Worm (Caenorhabditis elegans) whole organism, L4 larva: ENCODE measurements around the gene cdr-3.

ENCODE experiments used
- F26F4.8 ChIP-seq: fragments of 200-800 bp; sonication (Bioruptor generic); conservative IDR thresholded peaks from 2 replicates; pipeline ENCODE4 v1.3.6; 2022; ENCODE audit warnings: missing genetic modification characterization, missing compliant biosample characterization
- F49E8.2 ChIP-seq: sonication (generic microtip); optimal IDR thresholded peaks from 2 replicates; lab custom pipeline; 2016; ENCODE audit warnings: missing compliant biosample characterization, mild to moderate bottlenecking, missing genetic modification characterization, borderline replicate concordance
- R02D3.7 ChIP-seq: fragments of 150-350 bp; sonication (generic microtip); optimal IDR thresholded peaks from 3 replicates; lab custom pipeline; 2014; ENCODE audit warnings: missing biosample characterization, missing genetic modification characterization
- T26A8.4 ChIP-seq: fragments of 200-800 bp; sonication (Bioruptor generic); IDR thresholded peaks from 2 replicates; pipeline ENCODE4 v1.3.6; 2022; ENCODE audit warnings: missing genetic modification characterization, missing compliant biosample characterization
- Y75B8A.6 ChIP-seq: fragments of 200-800 bp; sonication (Bioruptor generic); IDR thresholded peaks from 2 replicates; pipeline ENCODE4 v1.3.6; 2022; ENCODE audit warnings: missing genetic modification reagents, missing genetic modification characterization, missing compliant biosample characterization
- aha-1 ChIP-seq: fragments of 150-350 bp; peaks from one replicate; lab custom pipeline; 2014; ENCODE audit warnings: missing biosample characterization, missing genetic modification characterization
- aly-2 ChIP-seq: sonication (generic microtip); optimal IDR thresholded peaks from 2 replicates; lab custom pipeline; 2018; ENCODE audit warnings: missing biosample characterization, missing genetic modification characterization
- ama-1 ChIP-seq: fragments of 150-350 bp; optimal IDR thresholded peaks from 2 replicates; lab custom pipeline; 2014; ENCODE audit warnings: inconsistent platforms, mixed read lengths
- arid-1 ChIP-seq: fragments of 200-800 bp; sonication (Bioruptor generic); conservative IDR thresholded peaks from 2 replicates; pipeline ENCODE4 v1.3.6; 2022; ENCODE audit warnings: missing genetic modification reagents, missing genetic modification characterization, missing compliant biosample characterization
- attf-4 ChIP-seq: sonication (generic microtip); optimal IDR thresholded peaks from 3 replicates; lab custom pipeline; 2017; ENCODE audit warnings: missing biosample characterization, missing genetic modification characterization
- ceh-28 ChIP-seq: fragments of 150-350 bp; optimal IDR thresholded peaks from 2 replicates; lab custom pipeline; 2014; ENCODE audit warnings: missing biosample characterization, missing genetic modification reagents, missing genetic modification characterization
- ceh-32 ChIP-seq: sonication (generic microtip); optimal IDR thresholded peaks from 2 replicates; lab custom pipeline; 2016; ENCODE audit warnings: mild to moderate bottlenecking, missing genetic modification characterization, missing compliant biosample characterization; ENCODE audit not compliant: poor library complexity
- ces-1 ChIP-seq: fragments of 150-350 bp; sonication (generic microtip); optimal IDR thresholded peaks from 4 replicates; lab custom pipeline; 2014; ENCODE audit warnings: missing biosample characterization, missing genetic modification reagents, missing genetic modification characterization
- daf-16 ChIP-seq, 3 experiments: sonication (generic microtip); optimal IDR thresholded peaks; 2 replicates each; lab custom pipeline; 2016 to 2017; ENCODE audit warnings: missing genetic modification characterization in 3 of 3, missing genetic modification reagents in 3 of 3, mild to moderate bottlenecking in 2 of 3, missing compliant biosample characterization in 2 of 3, missing biosample characterization in 1 of 3, moderate library complexity in 1 of 3
- daf-19 ChIP-seq: fragments of 200-800 bp; sonication (Bioruptor generic); conservative IDR thresholded peaks from 2 replicates; pipeline ENCODE4 v1.3.6; 2022; ENCODE audit warnings: missing genetic modification characterization, missing compliant biosample characterization
- daf-8 ChIP-seq: fragments of 200-800 bp; sonication (Bioruptor generic); IDR thresholded peaks from 2 replicates; pipeline ENCODE4 v1.3.6; 2022; ENCODE audit warnings: missing genetic modification characterization, missing compliant biosample characterization
- dpl-1 ChIP-seq: fragments of 150-350 bp; optimal IDR thresholded peaks from 2 replicates; lab custom pipeline; 2014; ENCODE audit warnings: missing biosample characterization, missing genetic modification reagents, missing genetic modification characterization
- duxl-1 ChIP-seq: sonication (generic microtip); optimal IDR thresholded peaks from 2 replicates; lab custom pipeline; 2016; ENCODE audit warnings: mild to moderate bottlenecking, missing genetic modification characterization, moderate library complexity, missing compliant biosample characterization; ENCODE audit not compliant: poor library complexity
- egl-27 ChIP-seq: sonication (generic microtip); optimal IDR thresholded peaks from 3 replicates; lab custom pipeline; 2017; ENCODE audit warnings: missing biosample characterization, missing genetic modification reagents, missing genetic modification characterization
- egl-43 ChIP-seq: fragments of 200-800 bp; sonication (Bioruptor generic); IDR thresholded peaks from 2 replicates; pipeline ENCODE4 v1.3.6; 2022; ENCODE audit warnings: missing genetic modification reagents, missing genetic modification characterization, missing compliant biosample characterization
- jun-1 ChIP-seq: fragments of 150-350 bp; optimal IDR thresholded peaks from 2 replicates; lab custom pipeline; 2014; ENCODE audit warnings: missing biosample characterization, missing genetic modification reagents, missing genetic modification characterization
- lim-7 ChIP-seq: fragments of 200-800 bp; sonication (Bioruptor generic); IDR thresholded peaks from 2 replicates; pipeline ENCODE4 v1.3.6; 2022; ENCODE audit warnings: missing genetic modification characterization, missing compliant biosample characterization
- lin-1 ChIP-seq: fragments of 200-800 bp; sonication (Bioruptor generic); IDR thresholded peaks from 2 replicates; pipeline ENCODE4 v1.3.6; 2022; ENCODE audit warnings: missing genetic modification reagents, missing genetic modification characterization, missing compliant biosample characterization
- lin-15B ChIP-seq: fragments of 150-350 bp; sonication (generic microtip); optimal IDR thresholded peaks from 3 replicates; lab custom pipeline; 2014; ENCODE audit warnings: missing biosample characterization, missing genetic modification characterization
- lin-38 ChIP-seq: fragments of 200-800 bp; sonication (Bioruptor generic); IDR thresholded peaks from 2 replicates; pipeline ENCODE4 v1.3.6; 2022; ENCODE audit warnings: missing genetic modification reagents, missing genetic modification characterization, missing compliant biosample characterization
- lin-39 ChIP-seq: fragments of 150-350 bp; optimal IDR thresholded peaks from 2 replicates; lab custom pipeline; 2014; ENCODE audit warnings: missing biosample characterization, missing genetic modification reagents, missing genetic modification characterization
- madf-5 ChIP-seq, 2 experiments: fragments of 200-800 bp; sonication (Bioruptor generic); IDR thresholded peaks; 2 replicates each; pipeline ENCODE4 v1.3.6; 2022; ENCODE audit warnings: missing compliant biosample characterization in 2 of 2, missing genetic modification characterization in 2 of 2
- mdl-1 ChIP-seq, 2 experiments: fragments of 150-350 bp in 1 of 2; sonication (generic microtip) in 1 of 2; optimal IDR thresholded peaks; 2 replicates each; lab custom pipeline; 2014 to 2017; ENCODE audit warnings: missing biosample characterization in 2 of 2, missing genetic modification characterization in 2 of 2
- mdt-29 ChIP-seq: fragments of 200-800 bp; sonication (Bioruptor generic); IDR thresholded peaks from 2 replicates; pipeline ENCODE4 v1.3.6; 2022; ENCODE audit warnings: missing genetic modification reagents, missing genetic modification characterization, missing compliant biosample characterization
- mep-1 ChIP-seq: fragments of 150-350 bp; sonication (generic microtip); optimal IDR thresholded peaks from 3 replicates; lab custom pipeline; 2014; ENCODE audit warnings: missing biosample characterization, missing genetic modification characterization
- mes-2 ChIP-seq: sonication (generic microtip); optimal IDR thresholded peaks from 2 replicates; lab custom pipeline; 2016; ENCODE audit warnings: missing genotype, mild to moderate bottlenecking, missing genetic modification characterization, missing compliant biosample characterization; ENCODE audit not compliant: poor library complexity, severe bottlenecking
- nhr-102 ChIP-seq: sonication (generic microtip); optimal IDR thresholded peaks from 2 replicates; lab custom pipeline; 2016; ENCODE audit warnings: mild to moderate bottlenecking, missing genetic modification characterization, moderate library complexity, missing compliant biosample characterization
- nhr-11 ChIP-seq: fragments of 150-350 bp; optimal IDR thresholded peaks from 2 replicates; lab custom pipeline; 2014; ENCODE audit warnings: missing biosample characterization, missing genetic modification characterization
- nhr-237 ChIP-seq: sonication (generic microtip); optimal IDR thresholded peaks from 2 replicates; lab custom pipeline; 2017; ENCODE audit warnings: missing biosample characterization, missing genetic modification characterization
- nhr-42 ChIP-seq: fragments of 200-800 bp; sonication (Bioruptor generic); IDR thresholded peaks from 2 replicates; pipeline ENCODE4 v1.3.6; 2022; ENCODE audit warnings: missing genetic modification characterization, missing compliant biosample characterization
- nhr-6 ChIP-seq: fragments of 150-350 bp; optimal IDR thresholded peaks from 2 replicates; lab custom pipeline; 2014; ENCODE audit warnings: missing biosample characterization, missing genetic modification characterization
- nhr-76 ChIP-seq: fragments of 150-350 bp; optimal IDR thresholded peaks from 2 replicates; lab custom pipeline; 2014; ENCODE audit warnings: missing biosample characterization, missing genetic modification characterization
- pha-4 ChIP-seq, 2 experiments: fragments of 150-350 bp in 1 of 2; fragments of 200-800 bp in 1 of 2; sonication (Bioruptor generic) in 1 of 2; IDR thresholded peaks in 1 of 2; optimal IDR thresholded peaks in 1 of 2; 2 replicates each; pipeline versions ENCODE4 v1.3.6 to Lab custom; 2014 to 2022; ENCODE audit warnings: missing genetic modification characterization in 2 of 2, missing genetic modification reagents in 2 of 2, missing biosample characterization in 1 of 2, missing compliant biosample characterization in 1 of 2
- php-3 ChIP-seq: fragments of 200-800 bp; sonication (Bioruptor generic); IDR thresholded peaks from 2 replicates; pipeline ENCODE4 v1.3.6; 2022; ENCODE audit warnings: missing genetic modification reagents, missing genetic modification characterization, missing compliant biosample characterization
- pqm-1 ChIP-seq: sonication (generic microtip); optimal IDR thresholded peaks from 2 replicates; lab custom pipeline; 2017; ENCODE audit warnings: missing biosample characterization, missing genetic modification characterization
- set-16 ChIP-seq: fragments of 200-800 bp; sonication (Bioruptor generic); IDR thresholded peaks from 2 replicates; pipeline ENCODE4 v1.3.6; 2022; ENCODE audit warnings: missing genetic modification reagents, missing genetic modification characterization, missing compliant biosample characterization
- skn-1 ChIP-seq: fragments of 150-350 bp; optimal IDR thresholded peaks from 2 replicates; lab custom pipeline; 2014; ENCODE audit warnings: missing biosample characterization, missing genetic modification characterization
- snpc-1.2 ChIP-seq: fragments of 200-800 bp; sonication (Bioruptor generic); IDR thresholded peaks from 2 replicates; pipeline ENCODE4 v1.3.6; 2022; ENCODE audit warnings: missing genetic modification reagents, missing genetic modification characterization, missing compliant biosample characterization
- spr-1 ChIP-seq: sonication (generic microtip); optimal IDR thresholded peaks from 2 replicates; lab custom pipeline; 2016; ENCODE audit warnings: mild to moderate bottlenecking, missing genetic modification characterization, missing compliant biosample characterization
- spr-3 ChIP-seq: fragments of 200-800 bp; sonication (Bioruptor generic); optimal IDR thresholded peaks from 2 replicates; lab custom pipeline; 2018; ENCODE audit warnings: mild to moderate bottlenecking, missing genetic modification characterization, missing compliant biosample characterization
- zfp-3 ChIP-seq: fragments of 200-800 bp; sonication (Bioruptor generic); conservative IDR thresholded peaks from 2 replicates; pipeline ENCODE4 v1.3.6; 2022; ENCODE audit warnings: missing genetic modification reagents, missing genetic modification characterization, missing compliant biosample characterization
- zip-11 ChIP-seq: fragments of 200-800 bp; sonication (Bioruptor generic); IDR thresholded peaks from 2 replicates; pipeline ENCODE4 v1.3.6; 2022; ENCODE audit warnings: missing genetic modification characterization, missing compliant biosample characterization

Gene cdr-3

DNA sequence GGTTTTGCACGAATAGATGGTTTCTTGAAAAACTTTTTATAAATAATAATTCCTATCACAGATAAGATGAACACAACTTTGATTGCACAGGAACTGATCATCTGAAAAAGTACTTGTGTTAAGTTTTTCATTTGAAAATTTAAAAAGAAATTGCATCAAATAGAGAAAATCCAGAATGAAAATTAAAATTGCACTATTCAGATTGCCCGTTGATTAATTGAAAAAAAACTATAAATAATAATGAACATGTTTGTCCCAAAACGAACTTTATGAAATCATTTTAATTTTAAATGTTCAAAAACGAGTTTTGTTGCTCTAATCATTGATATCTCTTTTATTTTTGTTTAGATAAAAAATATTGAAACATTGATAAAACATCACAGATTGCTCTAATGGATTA is at the start of gene cdr-3:
cdr-3 (minus strand) TSS at position 101 of the 400 bp plus-strand sequence.
- no peak for TF ChIP-seq snpc-1.2
- no peak for TF ChIP-seq ceh-32 (tag; lab: Kevin White, UChicago)
- TF ChIP-seq arid-1 (GFP tag; lab: Robert Waterston, UW) = no peak
- no peak for TF ChIP-seq nhr-42 (GFP tag; lab: Robert Waterston, UW)
- no peak for TF ChIP-seq lin-38 (GFP tag; lab: Robert Waterston, UW)
- TF ChIP-seq T26A8.4 (GFP tag; lab: Robert Waterston, UW) = no peak
- TF ChIP-seq spr-3 (GFP tag; lab: Kevin White, UChicago) = no peak
- no peak for TF ChIP-seq lin-39
- TF ChIP-seq mes-2 (tag; lab: Kevin White, UChicago) = no peak
- no peak for TF ChIP-seq aha-1 (tag; lab: Kevin White, UChicago)
- TF ChIP-seq lim-7 = no peak
- TF ChIP-seq, all 104 proteins: peak for 0

DNA sequence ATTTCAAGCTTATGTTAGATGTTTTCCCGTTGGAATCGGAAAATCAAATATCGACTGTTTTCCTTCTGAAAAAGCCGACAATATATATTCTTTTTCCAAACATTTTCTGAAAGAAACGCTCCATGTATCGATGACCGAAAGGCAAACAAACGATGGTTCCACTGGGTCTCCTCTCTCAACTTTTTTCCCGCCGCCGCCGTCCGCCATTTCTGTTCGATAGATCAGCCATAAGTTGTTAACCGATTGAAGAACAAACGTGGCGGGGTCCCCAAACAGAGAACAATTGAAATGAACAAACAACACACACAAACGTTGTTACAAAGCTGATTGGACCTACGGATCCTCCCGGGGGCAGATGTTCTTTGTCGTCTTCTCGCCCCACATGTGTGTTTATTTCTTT is 49.5 kb upstream of the cdr-3 start:
- TF ChIP-seq php-3 (GFP tag; lab: Robert Waterston, UW) (no peak), daf-16 (GFP tag; optimal IDR thresholded peaks at IDR 0.05; lab: Kevin White, UChicago) (no peak), daf-16 (tag; optimal IDR thresholded peaks at IDR 0.05; lab: Kevin White, UChicago) (no peak), egl-43 (GFP tag; lab: Robert Waterston, UW) (no peak), zip-11 (no peak), nhr-6 (tag; lab: Kevin White, UChicago) (peak; percentile 55)

ce11 chrV:12465399-12465798 is 48.2 kb upstream of the cdr-3 start:
- TF ChIP-seq ces-1 (GFP tag; lab: Kevin White, UChicago) (peak; percentile 72), php-3 (GFP tag; lab: Robert Waterston, UW) (no peak), set-16 (peak; percentile 95), aly-2 (tag; lab: Kevin White, UChicago) (no peak), ceh-28 (tag; lab: Kevin White, UChicago) (peak; percentile 31), pqm-1 (tag; lab: Kevin White, UChicago) (no peak), attf-4 (tag; lab: Kevin White, UChicago) (no peak), daf-8 (GFP tag; lab: Robert Waterston, UW) (no peak), pha-4 (GFP tag; IDR thresholded peaks at IDR 0.05; lab: Robert Waterston, UW) (peak; percentile 36; the same call in 1 of the 2 replicates), pha-4 (tag; optimal IDR thresholded peaks at IDR 0.05; lab: Kevin White, UChicago) (no peak), dpl-1 (peak; percentile 57), egl-27 (tag; lab: Kevin White, UChicago) (no peak), mdt-29 (no peak), lin-1 (GFP tag; lab: Robert Waterston, UW) (no peak), mes-2 (tag; lab: Kevin White, UChicago) (peak; percentile 39), nhr-6 (tag; lab: Kevin White, UChicago) (peak; percentile 50), F49E8.2 (tag; lab: Kevin White, UChicago) (no peak), ama-1 (no peak), R02D3.7 (no peak), mdl-1 (tag; optimal IDR thresholded peaks at IDR 0.05; lab: Kevin White, UChicago) (peak in 1 of 2 experiments; percentile 68), nhr-237 (tag; lab: Kevin White, UChicago) (no peak), daf-19 (GFP tag; lab: Robert Waterston, UW) (no peak), nhr-11 (tag; lab: Kevin White, UChicago) (peak; percentile 80), lin-15B (tag; lab: Kevin White, UChicago) (no peak), spr-1 (tag; lab: Kevin White, UChicago) (no peak), arid-1 (GFP tag; lab: Robert Waterston, UW) (no peak), spr-3 (GFP tag; lab: Kevin White, UChicago) (no peak), skn-1 (tag; lab: Kevin White, UChicago) (no peak), F26F4.8 (GFP tag; lab: Robert Waterston, UW) (no peak), zfp-3 (GFP tag; lab: Robert Waterston, UW) (no peak), duxl-1 (no peak), snpc-1.2 (no peak), nhr-102 (tag; lab: Kevin White, UChicago) (no peak), mep-1 (tag; lab: Kevin White, UChicago) (peak; percentile 76), nhr-76 (no peak), Y75B8A.6 (GFP tag; lab: Robert Waterston, UW) (0 out of 2 replicates have a peak, but pooled peaks have one; percentile 29), madf-5 (GFP tag; IDR thresholded peaks at IDR 0.05; lab: Robert Waterston, UW) (no peak), jun-1 (tag; lab: Kevin White, UChicago) (no peak)
